Fruit fly (Drosophila melanogaster) whole organism, prepupa: ENCODE data around the gene CG11050.
A peak's percentile ranks its signal among the peaks of the same experiment; 100 is the strongest.

Experiments
- Blimp-1 ChIP-seq: fragments of 200-800 bp; sonication (Bioruptor generic); optimal IDR thresholded peaks from 3 replicates; lab custom pipeline; 2017; ENCODE audit warnings: missing biosample characterization, missing genetic modification characterization, mild to moderate bottlenecking, moderate library complexity, missing genetic modification reagents
- CG10631 ChIP-seq: fragments of 200-800 bp; sonication (Bioruptor generic); optimal IDR thresholded peaks from 2 replicates; lab custom pipeline; 2016; ENCODE audit warnings: missing biosample characterization, missing genetic modification characterization
- CG10669 ChIP-seq: fragments of 200-800 bp; sonication (Bioruptor generic); optimal IDR thresholded peaks from 3 replicates; lab custom pipeline; 2018; ENCODE audit warnings: missing biosample characterization, mild to moderate bottlenecking, missing genetic modification characterization, moderate library complexity
- CG11294 ChIP-seq: fragments of 200-800 bp; sonication (Bioruptor generic); IDR thresholded peaks from 2 replicates; pipeline ENCODE4 v1.3.6; 2022; ENCODE audit warnings: missing biosample characterization, missing genetic modification characterization
- CG11762 ChIP-seq: fragments of 200-800 bp; sonication (Bioruptor generic); optimal IDR thresholded peaks from 3 replicates; lab custom pipeline; 2016; ENCODE audit warnings: missing biosample characterization, missing genetic modification characterization; ENCODE audit not compliant: insufficient read depth
- CG11902 ChIP-seq: fragments of 200-800 bp; sonication (Bioruptor generic); optimal IDR thresholded peaks from 3 replicates; lab custom pipeline; 2016; ENCODE audit warnings: missing biosample characterization, missing genetic modification characterization
- CG1621 ChIP-seq: fragments of 200-800 bp; sonication (Bioruptor generic); optimal IDR thresholded peaks from 3 replicates; lab custom pipeline; 2018; ENCODE audit warnings: missing biosample characterization, mild to moderate bottlenecking, missing genetic modification characterization
- CG16779 ChIP-seq: fragments of 200-800 bp; sonication (Bioruptor generic); optimal IDR thresholded peaks from 3 replicates; lab custom pipeline; 2017; ENCODE audit warnings: missing biosample characterization, mild to moderate bottlenecking, missing genetic modification characterization
- CG3032 ChIP-seq: fragments of 200-800 bp; optimal IDR thresholded peaks from 2 replicates; lab custom pipeline; 2019; ENCODE audit warnings: missing biosample characterization, mild to moderate bottlenecking, missing genetic modification characterization, moderate library complexity
- CG31627 ChIP-seq: fragments of 200-800 bp; sonication (Bioruptor generic); optimal IDR thresholded peaks from 3 replicates; lab custom pipeline; 2016; ENCODE audit warnings: missing biosample characterization, missing genetic modification characterization
- CG32006 ChIP-seq: fragments of 200-800 bp; sonication (Bioruptor generic); optimal IDR thresholded peaks from 3 replicates; lab custom pipeline; 2017; ENCODE audit warnings: missing biosample characterization, mild to moderate bottlenecking, missing genetic modification characterization
- CG34406 ChIP-seq: fragments of 200-800 bp; sonication (Bioruptor generic); optimal IDR thresholded peaks from 3 replicates; lab custom pipeline; 2016; ENCODE audit warnings: missing biosample characterization, missing genetic modification characterization
- CG6163 ChIP-seq: fragments of 200-800 bp; sonication (Bioruptor generic); IDR thresholded peaks from 3 replicates; pipeline ENCODE4 v1.3.6; 2022; ENCODE audit warnings: missing biosample characterization, missing genetic modification characterization
- CG6276 ChIP-seq: fragments of 200-800 bp; sonication (Bioruptor generic); optimal IDR thresholded peaks from 2 replicates; lab custom pipeline; 2017; ENCODE audit warnings: missing biosample characterization, mild to moderate bottlenecking, missing genetic modification characterization
- CG6792 ChIP-seq: fragments of 200-800 bp; sonication (Bioruptor generic); optimal IDR thresholded peaks from 3 replicates; lab custom pipeline; 2016; ENCODE audit warnings: missing biosample characterization, missing genetic modification characterization
- CG6808 ChIP-seq: fragments of 200-800 bp; sonication (Bioruptor generic); optimal IDR thresholded peaks from 3 replicates; lab custom pipeline; 2017; ENCODE audit warnings: missing biosample characterization, missing genetic modification characterization, mild to moderate bottlenecking, moderate library complexity, missing genetic modification reagents
- CG6854 ChIP-seq: fragments of 200-800 bp; sonication (Bioruptor generic); optimal IDR thresholded peaks from 2 replicates; lab custom pipeline; 2017; ENCODE audit warnings: missing biosample characterization, mild to moderate bottlenecking, missing genetic modification characterization
- CG7368 ChIP-seq: fragments of 200-800 bp; sonication (Bioruptor generic); optimal IDR thresholded peaks from 3 replicates; lab custom pipeline; 2016; ENCODE audit warnings: missing biosample characterization, missing genetic modification characterization
- CG8119 ChIP-seq: fragments of 200-800 bp; sonication (Bioruptor generic); IDR thresholded peaks from 3 replicates; pipeline ENCODE4 v1.3.6; 2022; ENCODE audit warnings: missing biosample characterization, missing genetic modification characterization
- CG8319 ChIP-seq: fragments of 200-800 bp; sonication (Bioruptor generic); optimal IDR thresholded peaks from 3 replicates; lab custom pipeline; 2016; ENCODE audit warnings: missing biosample characterization, missing genetic modification characterization
- CG8632 ChIP-seq: fragments of 200-800 bp; sonication (Bioruptor generic); optimal IDR thresholded peaks from 3 replicates; lab custom pipeline; 2016; ENCODE audit warnings: missing biosample characterization, missing genetic modification characterization
- CG9139 ChIP-seq: fragments of 200-800 bp; sonication (Bioruptor generic); optimal IDR thresholded peaks from 3 replicates; lab custom pipeline; 2017; ENCODE audit warnings: missing biosample characterization, mild to moderate bottlenecking, missing genetic modification characterization
- Eip75B ChIP-seq: fragments of 200-800 bp; sonication (Bioruptor generic); optimal IDR thresholded peaks from 3 replicates; lab custom pipeline; 2016; ENCODE audit warnings: missing biosample characterization, missing genetic modification characterization
- Eip78C ChIP-seq: fragments of 200-800 bp; sonication (Bioruptor generic); peaks from one replicate; lab custom pipeline; 2016; ENCODE audit warnings: missing biosample characterization, missing genetic modification characterization
- Eip93F ChIP-seq: fragments of 200-800 bp; sonication (Bioruptor generic); optimal IDR thresholded peaks from 2 replicates; lab custom pipeline; 2016; ENCODE audit warnings: missing biosample characterization, mild to moderate bottlenecking, missing genetic modification characterization
- Ets21C ChIP-seq: fragments of 200-800 bp; sonication (Bioruptor generic); optimal IDR thresholded peaks from 3 replicates; lab custom pipeline; 2016; ENCODE audit warnings: missing biosample characterization, missing genetic modification characterization
- Ets96B ChIP-seq: fragments of 200-800 bp; optimal IDR thresholded peaks from 2 replicates; lab custom pipeline; 2019; ENCODE audit warnings: missing biosample characterization, mild to moderate bottlenecking, missing genetic modification characterization, moderate library complexity
- Gug ChIP-seq: fragments of 200-800 bp; sonication (Bioruptor generic); IDR thresholded peaks from 2 replicates; pipeline ENCODE4 v1.3.6; 2022; ENCODE audit warnings: missing biosample characterization, missing genetic modification characterization
- Hr39 ChIP-seq: fragments of 200-800 bp; sonication (Bioruptor generic); optimal IDR thresholded peaks from 2 replicates; lab custom pipeline; 2016; ENCODE audit warnings: missing biosample characterization, missing genetic modification characterization
- Hr4 ChIP-seq: fragments of 200-800 bp; sonication (Bioruptor generic); optimal IDR thresholded peaks from 3 replicates; lab custom pipeline; 2016; ENCODE audit warnings: missing biosample characterization, missing genetic modification characterization
- Lpt ChIP-seq: fragments of 200-800 bp; sonication (Bioruptor generic); optimal IDR thresholded peaks from 3 replicates; lab custom pipeline; 2016; ENCODE audit warnings: missing biosample characterization, missing genetic modification characterization
- OdsH ChIP-seq: fragments of 200-800 bp; sonication (Bioruptor generic); optimal IDR thresholded peaks from 3 replicates; lab custom pipeline; 2016; ENCODE audit warnings: missing biosample characterization, missing genetic modification characterization
- Smox ChIP-seq: fragments of 200-800 bp; sonication (Bioruptor generic); optimal IDR thresholded peaks from 3 replicates; lab custom pipeline; 2016; ENCODE audit warnings: missing biosample characterization, missing genetic modification characterization
- Sox102F ChIP-seq: fragments of 200-800 bp; sonication (Bioruptor generic); optimal IDR thresholded peaks from 2 replicates; lab custom pipeline; 2016; ENCODE audit warnings: missing biosample characterization, mild to moderate bottlenecking, missing genetic modification characterization
- Sox14 ChIP-seq: fragments of 200-800 bp; sonication (Bioruptor generic); optimal IDR thresholded peaks from 3 replicates; lab custom pipeline; 2016; ENCODE audit warnings: missing biosample characterization, missing genetic modification characterization
- Sox15 ChIP-seq: fragments of 200-800 bp; sonication (Bioruptor generic); optimal IDR thresholded peaks from 3 replicates; lab custom pipeline; 2016; ENCODE audit warnings: missing biosample characterization, missing genetic modification characterization
- achi ChIP-seq: fragments of 200-800 bp; sonication (Bioruptor generic); optimal IDR thresholded peaks from 3 replicates; lab custom pipeline; 2016; ENCODE audit warnings: missing biosample characterization, missing genetic modification characterization
- acj6 ChIP-seq: fragments of 200-800 bp; sonication (Bioruptor generic); optimal IDR thresholded peaks from 3 replicates; lab custom pipeline; 2016; ENCODE audit warnings: missing biosample characterization, missing genetic modification characterization
- dac ChIP-seq: fragments of 200-800 bp; sonication (Bioruptor generic); optimal IDR thresholded peaks from 2 replicates; lab custom pipeline; 2017; ENCODE audit warnings: missing biosample characterization, mild to moderate bottlenecking, missing genetic modification characterization
- dsx ChIP-seq: fragments of 200-800 bp; optimal IDR thresholded peaks from 3 replicates; lab custom pipeline; 2019; ENCODE audit warnings: missing biosample characterization, mild to moderate bottlenecking, missing genetic modification characterization, moderate library complexity; ENCODE audit not compliant: poor library complexity, severe bottlenecking
- eg ChIP-seq: fragments of 200-800 bp; sonication (Bioruptor generic); IDR thresholded peaks from 3 replicates; pipeline ENCODE4 v1.3.6; 2022; ENCODE audit warnings: missing biosample characterization, missing genetic modification characterization
- fd59A ChIP-seq: fragments of 200-800 bp; sonication (Bioruptor generic); optimal IDR thresholded peaks from 2 replicates; lab custom pipeline; 2017; ENCODE audit warnings: missing biosample characterization, mild to moderate bottlenecking, missing genetic modification characterization, missing genetic modification reagents
- fd85E ChIP-seq: fragments of 200-800 bp; sonication (Bioruptor generic); optimal IDR thresholded peaks from 3 replicates; lab custom pipeline; 2016; ENCODE audit warnings: missing biosample characterization, missing genetic modification characterization
- fkh ChIP-seq: fragments of 200-800 bp; sonication (Bioruptor generic); optimal IDR thresholded peaks from 3 replicates; lab custom pipeline; 2017; ENCODE audit warnings: missing biosample characterization, mild to moderate bottlenecking, missing genetic modification characterization, moderate library complexity
- lz ChIP-seq: fragments of 200-800 bp; sonication (Bioruptor generic); optimal IDR thresholded peaks from 3 replicates; lab custom pipeline; 2016; ENCODE audit warnings: missing biosample characterization, missing genetic modification characterization
- net ChIP-seq: fragments of 200-800 bp; sonication (Bioruptor generic); optimal IDR thresholded peaks from 3 replicates; lab custom pipeline; 2016; ENCODE audit warnings: missing biosample characterization, missing genetic modification characterization
- pdm3 ChIP-seq: fragments of 200-800 bp; sonication (Bioruptor generic); optimal IDR thresholded peaks from 3 replicates; lab custom pipeline; 2016; ENCODE audit warnings: missing biosample characterization, missing genetic modification characterization
- spab ChIP-seq: fragments of 200-800 bp; sonication (Bioruptor generic); optimal IDR thresholded peaks from 2 replicates; lab custom pipeline; 2017; ENCODE audit warnings: missing biosample characterization, mild to moderate bottlenecking, missing genetic modification characterization, missing genetic modification reagents
- ss ChIP-seq, 2 experiments: fragments of 200-800 bp; sonication (Bioruptor generic); optimal IDR thresholded peaks; 2 replicates in 1 of 2; 3 replicates in 1 of 2; lab custom pipeline; 2017 to 2018; ENCODE audit warnings: mild to moderate bottlenecking in 2 of 2, missing biosample characterization in 2 of 2, missing genetic modification characterization in 2 of 2, moderate library complexity in 1 of 2
- svp ChIP-seq: fragments of 200-800 bp; sonication (Bioruptor generic); peaks from one replicate; lab custom pipeline; 2016; ENCODE audit warnings: missing biosample characterization, missing genetic modification characterization
- topi ChIP-seq: fragments of 200-800 bp; sonication (Bioruptor generic); optimal IDR thresholded peaks from 3 replicates; lab custom pipeline; 2016; ENCODE audit warnings: missing biosample characterization, missing genetic modification characterization

CG11050 gene

dm6 chr2L:6612477-6613004 is 1.7 kb downstream of the CG11050 start:
- peak; percentile 100 for TF ChIP-seq CG8632 (GFP tag; lab: Kevin White, UChicago)
- peak; percentile 100 for TF ChIP-seq CG11294 (GFP tag; lab: Robert Waterston, UW)
- TF ChIP-seq CG31627 (GFP tag; lab: Kevin White, UChicago): peak; percentile 100
- peak; percentile 99 for TF ChIP-seq fkh (GFP tag; lab: Kevin White, UChicago)
- peak; percentile 99 for TF ChIP-seq fd85E (GFP tag; lab: Kevin White, UChicago)
- TF ChIP-seq net (GFP tag; lab: Kevin White, UChicago): peak; percentile 100
- TF ChIP-seq CG6792 (GFP tag; lab: Kevin White, UChicago): peak; percentile 100
- peak; percentile 100 for TF ChIP-seq dsx (GFP tag; lab: Kevin White, UChicago)
- peak; percentile 100 for TF ChIP-seq CG8119 (GFP tag; lab: Robert Waterston, UW)
- peak; percentile 100 for TF ChIP-seq OdsH (GFP tag; lab: Kevin White, UChicago)
- TF ChIP-seq pdm3: peak; percentile 100
- TF ChIP-seq CG3032 (tag; lab: Kevin White, UChicago): peak; percentile 100
- TF ChIP-seq topi: peak; percentile 100
- TF ChIP-seq acj6 (GFP tag; lab: Kevin White, UChicago): peak; percentile 100
- peak; percentile 100 for TF ChIP-seq CG1621
- TF ChIP-seq CG8319 (GFP tag; lab: Kevin White, UChicago): peak; percentile 100
- peak; percentile 100 for TF ChIP-seq CG9139 (GFP tag; lab: Kevin White, UChicago)
- peak; percentile 100 for TF ChIP-seq CG6854 (GFP tag; lab: Kevin White, UChicago)
- peak; percentile 100 for TF ChIP-seq Eip75B (GFP tag; lab: Kevin White, UChicago)
- TF ChIP-seq Gug (GFP tag; lab: Robert Waterston, UW): peak; percentile 100
- TF ChIP-seq eg (GFP tag; lab: Robert Waterston, UW): peak; percentile 100
- peak; percentile 100 for TF ChIP-seq dac (GFP tag; lab: Kevin White, UChicago)
- peak; percentile 100 for TF ChIP-seq CG34406 (GFP tag; lab: Kevin White, UChicago)
- TF ChIP-seq Eip93F (GFP tag; lab: Kevin White, UChicago): peak; percentile 100
- TF ChIP-seq CG16779 (tag; lab: Kevin White, UChicago): peak; percentile 100
- TF ChIP-seq Sox15: peak; percentile 100
- peak; percentile 100 for TF ChIP-seq spab (GFP tag; lab: Kevin White, UChicago)
- TF ChIP-seq CG6808 (GFP tag; lab: Kevin White, UChicago): peak; percentile 99
- TF ChIP-seq CG11762: peak; percentile 100
- peak; percentile 100 for TF ChIP-seq Hr4 (GFP tag; lab: Kevin White, UChicago)
- TF ChIP-seq CG7368 (GFP tag; lab: Kevin White, UChicago): peak; percentile 100
- TF ChIP-seq svp: peak; percentile 100
- TF ChIP-seq CG11902 (GFP tag; lab: Kevin White, UChicago): peak; percentile 100
- TF ChIP-seq Hr39 (GFP tag; lab: Kevin White, UChicago): peak; percentile 100
- peak; percentile 100 for TF ChIP-seq ss (GFP tag; optimal IDR thresholded peaks at IDR 0.05; lab: Kevin White, UChicago)
- peak; percentile 100 for TF ChIP-seq Ets21C (GFP tag; lab: Kevin White, UChicago)
- TF ChIP-seq CG6276 (GFP tag; lab: Kevin White, UChicago): peak; percentile 100
- peak; percentile 100 for TF ChIP-seq Eip78C (GFP tag; lab: Kevin White, UChicago)
- peak; percentile 100 for TF ChIP-seq Ets96B (tag; lab: Kevin White, UChicago)
- peak; percentile 100 for TF ChIP-seq CG10669 (GFP tag; lab: Kevin White, UChicago)
- peak; percentile 100 for TF ChIP-seq achi (GFP tag; lab: Kevin White, UChicago)
- peak; percentile 100 for TF ChIP-seq Smox (GFP tag; lab: Kevin White, UChicago)
- TF ChIP-seq CG6163 (GFP tag; lab: Robert Waterston, UW): peak; percentile 100
- TF ChIP-seq Blimp-1 (GFP tag; lab: Kevin White, UChicago): peak; percentile 99
- peak; percentile 100 for TF ChIP-seq CG32006 (GFP tag; lab: Kevin White, UChicago)
- TF ChIP-seq Lpt: peak; percentile 100
- TF ChIP-seq fd59A: peak; percentile 100
- TF ChIP-seq lz (GFP tag; lab: Kevin White, UChicago): peak; percentile 100
- TF ChIP-seq CG10631 (GFP tag; lab: Kevin White, UChicago): peak; percentile 100
- peak; percentile 100 for TF ChIP-seq Sox102F
- peak; percentile 100 for TF ChIP-seq Sox14
